Worm (Caenorhabditis elegans) whole organism, L1 larva: ENCODE results near the gene Y73C8B.5.

ENCODE experiments used
- ama-1 ChIP-seq: fragments of 150-350 bp; optimal IDR thresholded peaks from 2 replicates; lab custom pipeline; 2014
- ces-1 ChIP-seq: fragments of 150-350 bp; optimal IDR thresholded peaks from 2 replicates; lab custom pipeline; 2014; ENCODE audit warnings: missing biosample characterization, missing genetic modification reagents, missing genetic modification characterization
- lin-14 ChIP-seq: fragments of 200-800 bp; sonication (Bioruptor generic); optimal IDR thresholded peaks from 2 replicates; lab custom pipeline; 2018; ENCODE audit warnings: mild to moderate bottlenecking, missing genetic modification characterization, moderate library complexity, missing compliant biosample characterization
- lin-39 ChIP-seq: fragments of 150-350 bp; optimal IDR thresholded peaks from 2 replicates; lab custom pipeline; 2014; ENCODE audit warnings: missing biosample characterization, missing genetic modification reagents, missing genetic modification characterization
- nhr-237 ChIP-seq: fragments of 150-350 bp; optimal IDR thresholded peaks from 2 replicates; lab custom pipeline; 2014; ENCODE audit warnings: missing biosample characterization, missing genetic modification characterization
- nhr-77 ChIP-seq: fragments of 150-350 bp; optimal IDR thresholded peaks from 2 replicates; lab custom pipeline; 2014; ENCODE audit warnings: missing biosample characterization, missing genetic modification characterization
- nhr-85 ChIP-seq: sonication (generic microtip); peaks from one replicate; lab custom pipeline; 2016; ENCODE audit warnings: missing genetic modification characterization, inconsistent platforms, missing compliant biosample characterization
- nhr-90 ChIP-seq: sonication (generic microtip); optimal IDR thresholded peaks from 2 replicates; lab custom pipeline; 2016; ENCODE audit warnings: mild to moderate bottlenecking, missing genetic modification characterization, missing compliant biosample characterization; ENCODE audit not compliant: poor library complexity
- skn-1 ChIP-seq: fragments of 150-350 bp; optimal IDR thresholded peaks from 2 replicates; lab custom pipeline; 2014; ENCODE audit warnings: missing biosample characterization, missing genetic modification characterization
- unc-130 ChIP-seq: fragments of 150-350 bp; optimal IDR thresholded peaks from 2 replicates; lab custom pipeline; 2017; ENCODE audit warnings: missing biosample characterization, missing genetic modification characterization, inconsistent platforms
- unc-62 ChIP-seq: fragments of 150-350 bp; optimal IDR thresholded peaks from 2 replicates; lab custom pipeline; 2014; ENCODE audit warnings: missing biosample characterization, missing genetic modification reagents, missing genetic modification characterization
- ztf-11 ChIP-seq, 2 experiments: sonication (generic microtip); optimal IDR thresholded peaks; 2 replicates each; lab custom pipeline; 2016 to 2017; ENCODE audit warnings: missing genetic modification characterization in 2 of 2, missing biosample characterization in 1 of 2, missing compliant biosample characterization in 1 of 2

- TF ChIP-seq nhr-77 (tag; lab: Kevin White, UChicago) (no peak), ama-1 (lab: Kevin White, UChicago) (no peak), skn-1 (tag; lab: Kevin White, UChicago) (no peak), nhr-237 (tag; lab: Kevin White, UChicago) (no peak), ztf-11 (tag; optimal IDR thresholded peaks at IDR 0.05; lab: Kevin White, UChicago) (no peak), unc-130 (tag; lab: Kevin White, UChicago) (no peak), nhr-90 (tag; lab: Kevin White, UChicago) (no peak), unc-62 (GFP tag; lab: Kevin White, UChicago) (no peak), lin-14 (GFP tag; lab: Kevin White, UChicago) (no peak), nhr-85 (tag; lab: Kevin White, UChicago) (no peak), ces-1 (GFP tag; lab: Kevin White, UChicago) (no peak), lin-39 (tag; lab: Kevin White, UChicago) (no peak)
Measured at ce11 chrV:3236610-3237009, 39.5 kb downstream of the Y73C8B.5 start, which contains the start of the genes K08D9.9 and str-16.
